Worm (Caenorhabditis elegans) whole organism, L1 larva: Measurements from ENCODE around the gene F23D12.10.

Experiments
- C34B4.2 ChIP-seq: sonication (generic microtip); optimal IDR thresholded peaks from 2 replicates; lab custom pipeline; 2017; ENCODE audit warnings: mild to moderate bottlenecking, missing genetic modification characterization, missing compliant biosample characterization
- ama-1 ChIP-seq: fragments of 150-350 bp; optimal IDR thresholded peaks from 2 replicates; lab custom pipeline; 2014
- ceh-63 ChIP-seq: fragments of 200-800 bp; sonication (Bioruptor generic); optimal IDR thresholded peaks from 2 replicates; lab custom pipeline; 2018; ENCODE audit warnings: mild to moderate bottlenecking, missing genetic modification characterization, missing compliant biosample characterization
- elt-2 ChIP-seq: sonication (generic microtip); optimal IDR thresholded peaks from 2 replicates; lab custom pipeline; 2016; ENCODE audit warnings: missing genetic modification characterization, mild to moderate bottlenecking, inconsistent platforms, missing compliant biosample characterization, missing genetic modification reagents
- elt-3 ChIP-seq, 6 experiments: fragments of 150-350 bp in 1 of 6; sonication (generic microtip); optimal IDR thresholded peaks; 2 replicates each; lab custom pipeline; 2017 to 2018; ENCODE audit warnings: missing biosample characterization in 6 of 6, missing genetic modification characterization in 6 of 6, inconsistent platforms in 1 of 6
- lin-15B ChIP-seq: fragments of 150-350 bp; sonication (generic microtip); optimal IDR thresholded peaks from 3 replicates; lab custom pipeline; 2014; ENCODE audit warnings: missing biosample characterization, missing genetic modification characterization
- lsy-2 ChIP-seq, 2 experiments: fragments of 150-350 bp; optimal IDR thresholded peaks; 2 replicates each; lab custom pipeline; 2014; ENCODE audit warnings: missing biosample characterization in 2 of 2, missing genetic modification characterization in 2 of 2
- nhr-11 ChIP-seq: fragments of 150-350 bp; optimal IDR thresholded peaks from 2 replicates; lab custom pipeline; 2014; ENCODE audit warnings: missing biosample characterization, missing genetic modification characterization
- unc-130 ChIP-seq: fragments of 150-350 bp; optimal IDR thresholded peaks from 2 replicates; lab custom pipeline; 2017; ENCODE audit warnings: missing biosample characterization, missing genetic modification characterization, inconsistent platforms
- unc-62 ChIP-seq: fragments of 150-350 bp; optimal IDR thresholded peaks from 2 replicates; lab custom pipeline; 2014; ENCODE audit warnings: missing biosample characterization, missing genetic modification reagents, missing genetic modification characterization
- ztf-11 ChIP-seq, 2 experiments: sonication (generic microtip); optimal IDR thresholded peaks; 2 replicates each; lab custom pipeline; 2016 to 2017; ENCODE audit warnings: missing genetic modification characterization in 2 of 2, missing biosample characterization in 1 of 2, missing compliant biosample characterization in 1 of 2

DNA sequence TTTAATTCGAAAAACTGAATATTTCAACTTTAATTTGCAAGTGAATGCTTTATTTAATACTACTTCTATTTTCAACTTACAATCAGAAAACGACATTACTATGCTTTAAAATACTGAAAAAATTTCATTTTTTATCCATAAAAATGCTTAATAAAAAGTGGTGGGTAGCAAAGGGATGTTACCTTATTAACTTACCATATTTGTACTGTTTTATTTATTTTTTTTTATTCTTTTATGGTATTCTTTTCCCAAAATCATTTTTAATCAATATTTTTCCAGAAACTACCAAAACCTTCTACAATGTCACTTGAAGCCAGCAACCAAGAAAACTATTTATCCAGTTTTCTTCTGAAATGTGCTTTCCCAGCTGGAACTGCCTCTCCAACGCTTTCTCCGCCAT lies 32.6 kb downstream of the F23D12.10 start, which contains the start of gene Y60A9.3:
- TF ChIP-seq unc-62 (GFP tag; lab: Kevin White, UChicago), result no peak
- no peak for TF ChIP-seq lin-15B (tag; lab: Kevin White, UChicago)
- no peak for TF ChIP-seq lsy-2 (tag; optimal IDR thresholded peaks at IDR 0.05; lab: Kevin White, UChicago)
- TF ChIP-seq elt-3 (tag; optimal IDR thresholded peaks at IDR 0.05; lab: Kevin White, UChicago), result no peak
- TF ChIP-seq ztf-11 (tag; optimal IDR thresholded peaks at IDR 0.05; lab: Kevin White, UChicago), result no peak
- TF ChIP-seq C34B4.2 (tag; lab: Kevin White, UChicago), result no peak
- no peak for TF ChIP-seq ama-1 (lab: Kevin White, UChicago)
- no peak for TF ChIP-seq nhr-11 (tag; lab: Kevin White, UChicago)
- no peak for TF ChIP-seq ceh-63
- TF ChIP-seq unc-130 (tag; lab: Kevin White, UChicago), result no peak
- TF ChIP-seq elt-2 (tag; lab: Kevin White, UChicago), result no peak
